Fruit fly (Drosophila melanogaster): ENCODE data around the gene Ir94h.

DNA sequence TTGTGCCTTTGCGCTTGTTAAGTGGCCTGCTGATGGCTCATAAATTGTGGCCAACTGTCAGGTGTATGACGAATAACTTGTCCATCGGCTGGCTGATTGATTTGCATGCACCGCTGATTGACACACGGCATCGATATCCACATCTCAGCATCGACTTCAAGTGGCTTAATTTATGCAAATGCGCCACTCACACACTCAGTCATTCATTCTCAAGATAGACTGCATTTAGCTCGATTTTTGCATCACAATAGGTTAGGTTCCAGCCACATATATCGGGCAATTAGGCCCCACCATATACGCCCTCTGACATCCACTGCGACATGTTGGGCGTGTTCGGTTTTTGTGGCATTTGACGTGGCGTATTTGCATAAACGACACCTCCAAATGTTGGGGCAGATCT, 31.4 kb upstream of the Ir94h start:
- no peak for TF ChIP-seq OdsH (GFP tag; optimal IDR thresholded peaks at IDR 0.05)
- TF ChIP-seq Abd-B (GFP tag; optimal IDR thresholded peaks at IDR 0.05), result no peak
- TF ChIP-seq brk (GFP tag; optimal IDR thresholded peaks at IDR 0.05), result no peak
- no peak for TF ChIP-seq Dfd (GFP tag; optimal IDR thresholded peaks at IDR 0.05)
- no peak for TF ChIP-seq Rel (GFP tag; optimal IDR thresholded peaks at IDR 0.05)
- TF ChIP-seq Rel (tag; optimal IDR thresholded peaks at IDR 0.05), result no peak
- no peak for TF ChIP-seq h (GFP tag; optimal IDR thresholded peaks at IDR 0.05)
- TF ChIP-seq psq (GFP tag; optimal IDR thresholded peaks at IDR 0.05), result no peak
- TF ChIP-seq N (GFP tag; optimal IDR thresholded peaks at IDR 0.05), result no peak

Measured in whole organism, wandering third instar larva.